Fruit fly (Drosophila melanogaster) whole organism: ENCODE data around the gene CG13044.

Source experiments
- CG8478 ChIP-seq: fragments of >200 bp; optimal IDR thresholded peaks from 2 replicates; lab custom pipeline; 2018; ENCODE audit warnings: inconsistent platforms
- Dll ChIP-seq: fragments of >200 bp; optimal IDR thresholded peaks from 2 replicates; lab custom pipeline; 2017
- EcR ChIP-seq, 2 experiments: fragments of >200 bp; optimal IDR thresholded peaks; 2 replicates each; lab custom pipeline; 2017; ENCODE audit warnings: missing biosample characterization in 2 of 2, missing genetic modification characterization in 2 of 2, missing genetic modification reagents in 2 of 2
- pan ChIP-seq: fragments of >200 bp; optimal IDR thresholded peaks from 2 replicates; lab custom pipeline; 2017
- psq ChIP-seq: fragments of >200 bp; optimal IDR thresholded peaks from 2 replicates; lab custom pipeline; 2017
- usp ChIP-seq: fragments of >200 bp; optimal IDR thresholded peaks from 2 replicates; lab custom pipeline; 2017; ENCODE audit warnings: missing biosample characterization, missing genetic modification characterization, mixed read lengths

CG13044 gene

dm6 chr3L:16283821-16284220 lies 19.2 kb downstream of the CG13044 start, which contains the start of gene CG13048:
Gene CG13048 (minus strand): TSS chr3L:16283921.
- TF ChIP-seq Dll (lab: Kevin White, UChicago) (no peak), pan (no peak), usp (no peak), EcR (GFP tag; optimal IDR thresholded peaks at IDR 0.05; lab: Kevin White, UChicago) (no peak), psq (lab: Kevin White, UChicago) (no peak), CG8478 (lab: Kevin White, UChicago) (no peak)

- TF ChIP-seq EcR (GFP tag; optimal IDR thresholded peaks at IDR 0.05; lab: Kevin White, UChicago) = no peak
Observed at dm6 chr3L:16281880-16282556, 21.0 kb downstream of the CG13044 start, which contains the start of gene CG13049. Gene CG13049 (minus strand): TSS chr3L:16281930.

- no peak for TF ChIP-seq psq (lab: Kevin White, UChicago)
- TF ChIP-seq EcR (GFP tag; optimal IDR thresholded peaks at IDR 0.05; lab: Kevin White, UChicago) = peak in 1 of 2 experiments; percentile 54
- no peak for TF ChIP-seq CG8478 (lab: Kevin White, UChicago)
Observed at dm6 chr3L:16279987-16280454, 23.0 kb downstream of the CG13044 start, which contains the start of gene CG13064. Gene CG13064 (plus strand): TSS chr3L:16280404.

- TF ChIP-seq CG8478 (lab: Kevin White, UChicago) (no peak), Dll (lab: Kevin White, UChicago) (no peak), EcR (GFP tag; optimal IDR thresholded peaks at IDR 0.05; lab: Kevin White, UChicago) (no peak), psq (lab: Kevin White, UChicago) (no peak), pan (no peak), usp (no peak)
Observed at dm6 chr3L:16279171-16279570, 23.8 kb downstream of the CG13044 start, which contains the start of gene CG13050. Gene CG13050 (minus strand): TSS chr3L:16279271.

dm6 chr3L:16277135-16277534 lies 25.8 kb downstream of the CG13044 start, which contains the start of gene CG13065:
Gene CG13065 (plus strand): TSS chr3L:16277435.
- no peak for TF ChIP-seq psq (lab: Kevin White, UChicago)
- no peak for TF ChIP-seq CG8478 (lab: Kevin White, UChicago)
- TF ChIP-seq EcR (GFP tag; optimal IDR thresholded peaks at IDR 0.05; lab: Kevin White, UChicago) = no peak
- TF ChIP-seq pan = no peak
- no peak for TF ChIP-seq usp
- no peak for TF ChIP-seq Dll (lab: Kevin White, UChicago)

dm6 chr3L:16275391-16276017 lies 27.5 kb downstream of the CG13044 start:
- no peak for TF ChIP-seq Dll (lab: Kevin White, UChicago)
- TF ChIP-seq EcR (GFP tag; optimal IDR thresholded peaks at IDR 0.05; lab: Kevin White, UChicago) = peak in 1 of 2 experiments; percentile 71

- TF ChIP-seq pan = no peak
- no peak for TF ChIP-seq usp
- TF ChIP-seq Dll (lab: Kevin White, UChicago) = no peak
- TF ChIP-seq psq (lab: Kevin White, UChicago) = no peak
- TF ChIP-seq EcR (GFP tag; optimal IDR thresholded peaks at IDR 0.05; lab: Kevin White, UChicago) = no peak
- TF ChIP-seq CG8478 (lab: Kevin White, UChicago) = no peak
Observed at dm6 chr3L:16272338-16272959, 30.5 kb downstream of the CG13044 start, which contains the start of gene CG13066. Gene CG13066 (plus strand): TSS chr3L:16272909.

dm6 chr3L:16270802-16271332 lies 32.1 kb downstream of the CG13044 start, which contains the start of the genes CG34248 and CG13067:
Gene CG34248 (minus strand): TSS chr3L:16270902.
Gene CG13067 (plus strand): TSS chr3L:16271282.
- TF ChIP-seq psq (lab: Kevin White, UChicago) (no peak), CG8478 (lab: Kevin White, UChicago) (no peak)

- TF ChIP-seq EcR (GFP tag; optimal IDR thresholded peaks at IDR 0.05; lab: Kevin White, UChicago) (no peak), Dll (lab: Kevin White, UChicago) (no peak), CG8478 (lab: Kevin White, UChicago) (no peak), psq (lab: Kevin White, UChicago) (no peak), usp (no peak), pan (no peak)
Observed at dm6 chr3L:16269092-16269491, 33.9 kb downstream of the CG13044 start, which contains the start of gene CG13068. Gene CG13068 (plus strand): TSS chr3L:16269392.

- TF ChIP-seq psq (lab: Kevin White, UChicago) (no peak), pan (no peak), usp (no peak), CG8478 (lab: Kevin White, UChicago) (no peak), EcR (GFP tag; optimal IDR thresholded peaks at IDR 0.05; lab: Kevin White, UChicago) (no peak), Dll (lab: Kevin White, UChicago) (no peak)
Observed at dm6 chr3L:16268106-16268733, 34.8 kb downstream of the CG13044 start, which contains the start of gene CG4950. Gene CG4950 (minus strand): TSS chr3L:16268156.

dm6 chr3L:16265000-16265399 lies 38.0 kb downstream of the CG13044 start, which contains the start of the genes CG13051 and CG13069:
Gene CG13051 (minus strand): TSS chr3L:16265100.
Gene CG13069 (plus strand): TSS chr3L:16265385.
- no peak for TF ChIP-seq Dll (lab: Kevin White, UChicago)
- TF ChIP-seq pan = no peak
- TF ChIP-seq psq (lab: Kevin White, UChicago) = no peak
- no peak for TF ChIP-seq CG8478 (lab: Kevin White, UChicago)
- TF ChIP-seq EcR (GFP tag; optimal IDR thresholded peaks at IDR 0.05; lab: Kevin White, UChicago) = no peak
